Fruit fly (Drosophila melanogaster) whole organism, pupa: Measurements from ENCODE around the gene CG31161.
A peak's percentile ranks its signal among the peaks of the same experiment; 100 is the strongest.

Experiments used
- CG10348 ChIP-seq: fragments of 200-800 bp; sonication (Bioruptor generic); IDR thresholded peaks from 2 replicates; pipeline ENCODE4 v1.3.6; 2022; ENCODE audit warnings: missing biosample characterization, missing genetic modification characterization
- CG12605 ChIP-seq: fragments of 200-800 bp; sonication (Bioruptor generic); IDR thresholded peaks from 2 replicates; pipeline ENCODE4 v1.3.6; 2022; ENCODE audit warnings: missing biosample characterization, missing genetic modification characterization
- CG13204 ChIP-seq: fragments of 200-800 bp; sonication (Bioruptor generic); optimal IDR thresholded peaks from 2 replicates; lab custom pipeline; 2018; ENCODE audit warnings: missing biosample characterization, mild to moderate bottlenecking, missing genetic modification characterization, moderate library complexity
- CG14655 ChIP-seq: fragments of 200-800 bp; sonication (Bioruptor generic); optimal IDR thresholded peaks from 3 replicates; lab custom pipeline; 2017; ENCODE audit warnings: mild to moderate bottlenecking, missing biosample characterization, missing genetic modification reagents, missing genetic modification characterization
- CG15710 ChIP-seq: fragments of 200-800 bp; sonication (Bioruptor generic); optimal IDR thresholded peaks from 2 replicates; lab custom pipeline; 2018; ENCODE audit warnings: missing biosample characterization, mild to moderate bottlenecking, missing genetic modification characterization, moderate library complexity
- CG17806 ChIP-seq: fragments of 200-800 bp; sonication (Bioruptor generic); optimal IDR thresholded peaks from 2 replicates; lab custom pipeline; 2018; ENCODE audit warnings: missing biosample characterization, mild to moderate bottlenecking, missing genetic modification characterization, moderate library complexity
- CG32121 ChIP-seq: fragments of 200-800 bp; sonication (Bioruptor generic); IDR thresholded peaks from 2 replicates; pipeline ENCODE4 v1.3.6; 2022; ENCODE audit warnings: missing biosample characterization, missing genetic modification characterization
- CG34367 ChIP-seq: fragments of 200-800 bp; sonication (Bioruptor generic); optimal IDR thresholded peaks from 2 replicates; lab custom pipeline; 2018; ENCODE audit warnings: missing biosample characterization, mild to moderate bottlenecking, missing genetic modification characterization
- CG4496 ChIP-seq: fragments of 200-800 bp; sonication (Bioruptor generic); IDR thresholded peaks from 3 replicates; pipeline ENCODE4 v1.3.6; 2022; ENCODE audit warnings: missing biosample characterization, missing genetic modification characterization
- CG8159 ChIP-seq: fragments of 200-800 bp; sonication (Bioruptor generic); optimal IDR thresholded peaks from 3 replicates; lab custom pipeline; 2018; ENCODE audit warnings: missing biosample characterization, mild to moderate bottlenecking, missing genetic modification characterization, moderate library complexity
- CG8301 ChIP-seq: fragments of 200-800 bp; sonication (Bioruptor generic); optimal IDR thresholded peaks from 2 replicates; lab custom pipeline; 2018; ENCODE audit warnings: missing biosample characterization, mild to moderate bottlenecking, missing genetic modification characterization
- CG9948 ChIP-seq: fragments of 200-800 bp; sonication (Bioruptor generic); optimal IDR thresholded peaks from 2 replicates; lab custom pipeline; 2018; ENCODE audit warnings: missing biosample characterization, mild to moderate bottlenecking, missing genetic modification characterization, moderate library complexity
- D1 ChIP-seq: fragments of 200-800 bp; sonication (Bioruptor generic); optimal IDR thresholded peaks from 2 replicates; lab custom pipeline; 2018; ENCODE audit warnings: missing biosample characterization, mild to moderate bottlenecking, missing genetic modification characterization, moderate library complexity
- EcR ChIP-seq: fragments of 200-800 bp; sonication (Bioruptor generic); optimal IDR thresholded peaks from 3 replicates; lab custom pipeline; 2019; ENCODE audit warnings: missing biosample characterization, missing genetic modification characterization, mild to moderate bottlenecking, moderate library complexity, missing genetic modification reagents
- Ets98B ChIP-seq: fragments of 200-800 bp; sonication (Bioruptor generic); IDR thresholded peaks from 2 replicates; pipeline ENCODE4 v1.3.6; 2022; ENCODE audit warnings: missing biosample characterization, missing genetic modification characterization
- Pif1A ChIP-seq: fragments of 200-800 bp; sonication (Bioruptor generic); optimal IDR thresholded peaks from 3 replicates; lab custom pipeline; 2016; ENCODE audit warnings: missing biosample characterization, missing genetic modification characterization
- Pif1B ChIP-seq: fragments of 200-800 bp; sonication (Bioruptor generic); optimal IDR thresholded peaks from 3 replicates; lab custom pipeline; 2016; ENCODE audit warnings: missing biosample characterization, missing genetic modification characterization
- Snoo ChIP-seq: fragments of 200-800 bp; sonication (Bioruptor generic); optimal IDR thresholded peaks from 3 replicates; lab custom pipeline; 2017; ENCODE audit warnings: missing biosample characterization, mild to moderate bottlenecking, missing genetic modification characterization, inconsistent platforms
- fd96Ca ChIP-seq: fragments of 200-800 bp; sonication (Bioruptor generic); IDR thresholded peaks from 3 replicates; pipeline ENCODE4 v1.3.6; 2022; ENCODE audit warnings: missing biosample characterization, missing genetic modification characterization
- gl ChIP-seq: fragments of 200-800 bp; sonication (Bioruptor generic); optimal IDR thresholded peaks from 2 replicates; lab custom pipeline; 2018; ENCODE audit warnings: missing biosample characterization, mild to moderate bottlenecking, missing genetic modification characterization
- rn ChIP-seq: fragments of 200-800 bp; sonication (Bioruptor generic); IDR thresholded peaks from 2 replicates; pipeline ENCODE4 v1.3.6; 2022; ENCODE audit warnings: missing biosample characterization, missing genetic modification characterization

The CG31161 gene

DNA sequence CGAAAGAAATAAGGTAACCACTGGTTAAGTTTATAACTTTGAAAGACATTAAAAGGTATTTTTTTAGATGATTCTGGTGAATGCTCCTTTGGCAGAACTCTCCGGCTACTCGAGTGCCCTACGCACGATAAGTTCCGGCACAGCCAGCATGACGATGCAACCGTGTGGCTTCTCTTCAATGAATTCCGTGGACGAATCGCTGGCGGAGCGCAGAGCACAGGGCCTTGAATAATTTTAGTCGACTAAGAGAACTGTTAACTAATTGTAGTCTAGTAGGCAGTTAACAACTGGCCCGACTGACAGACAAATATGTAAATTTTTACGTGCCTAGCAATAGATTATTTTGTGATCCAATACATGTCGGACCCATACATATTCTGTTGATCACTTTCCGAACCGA lies at the start of gene CG31161:
Gene CG31161, plus strand, starts transcription at position 301 of the 400 bp plus-strand sequence.
- TF ChIP-seq CG10348 (GFP tag; lab: Robert Waterston, UW) = no peak
- no peak for TF ChIP-seq Pif1B
- TF ChIP-seq CG4496 (GFP tag; lab: Robert Waterston, UW) = no peak
- no peak for TF ChIP-seq CG8159 (tag; lab: Kevin White, UChicago)
- no peak for TF ChIP-seq CG15710
- no peak for TF ChIP-seq rn (GFP tag; lab: Robert Waterston, UW)
- TF ChIP-seq D1 = no peak
- no peak for TF ChIP-seq fd96Ca (GFP tag; lab: Robert Waterston, UW)
- no peak for TF ChIP-seq Snoo (tag; lab: Kevin White, UChicago)
- TF ChIP-seq Pif1A (GFP tag; lab: Kevin White, UChicago) = no peak
- no peak for TF ChIP-seq CG8301 (tag; lab: Kevin White, UChicago)
- no peak for TF ChIP-seq CG14655 (GFP tag; lab: Kevin White, UChicago)
- TF ChIP-seq CG12605 (GFP tag; lab: Robert Waterston, UW) = no peak
- no peak for TF ChIP-seq EcR (GFP tag; lab: Kevin White, UChicago)
- TF ChIP-seq gl (tag; lab: Kevin White, UChicago) = no peak
- no peak for TF ChIP-seq CG13204 (GFP tag; lab: Kevin White, UChicago)
- TF ChIP-seq CG9948 (tag; lab: Kevin White, UChicago) = no peak
- no peak for TF ChIP-seq CG34367 (tag; lab: Kevin White, UChicago)
- TF ChIP-seq CG17806 (tag; lab: Kevin White, UChicago) = no peak

DNA sequence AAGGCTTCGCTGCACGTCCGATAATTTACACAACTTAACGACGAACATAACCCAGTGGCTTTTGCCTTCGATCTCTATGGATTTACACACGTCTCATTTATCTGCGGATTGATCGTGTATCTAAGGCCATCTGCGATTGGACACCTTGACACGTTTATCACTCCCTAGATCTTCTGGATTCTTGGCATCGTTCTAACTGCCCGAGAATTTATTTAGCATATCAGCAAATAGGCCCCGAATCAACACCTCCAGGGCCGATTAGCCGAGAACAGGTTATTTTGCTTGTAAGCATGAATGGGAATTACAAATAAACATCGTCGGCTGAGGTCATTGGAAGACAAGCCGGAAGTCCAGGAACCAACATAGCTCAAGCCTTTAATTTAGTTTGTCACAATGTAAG lies 47.8 kb upstream of the CG31161 start:
- no peak for TF ChIP-seq gl (tag; lab: Kevin White, UChicago)

DNA sequence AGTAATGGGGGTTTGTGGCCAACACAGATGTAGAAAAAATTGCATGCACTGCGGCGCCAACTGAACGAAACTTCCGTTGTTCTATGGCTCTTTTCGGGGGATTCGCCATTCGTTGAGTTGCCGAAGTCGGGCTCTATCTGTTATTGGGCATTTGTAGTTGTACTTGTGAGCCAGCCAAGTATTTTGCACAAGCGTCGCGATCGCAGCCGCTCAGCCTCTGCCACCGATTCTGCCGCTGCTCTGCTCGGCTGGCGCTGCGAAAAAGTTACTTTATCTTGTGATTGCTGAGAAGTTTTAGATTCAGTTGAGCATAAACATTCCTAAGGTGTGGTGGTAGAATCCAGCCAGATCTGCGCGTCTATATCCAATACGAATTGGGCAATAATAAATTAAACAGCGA lies 46.4 kb upstream of the CG31161 start, which contains the start of gene CG33110:
Gene CG33110, plus strand, starts transcription at position 301 of the 400 bp plus-strand sequence.
- TF ChIP-seq gl (tag; lab: Kevin White, UChicago) = no peak
- peak; percentile 34; the same call in 1 of the 3 replicates for TF ChIP-seq CG4496 (GFP tag; lab: Robert Waterston, UW)

DNA sequence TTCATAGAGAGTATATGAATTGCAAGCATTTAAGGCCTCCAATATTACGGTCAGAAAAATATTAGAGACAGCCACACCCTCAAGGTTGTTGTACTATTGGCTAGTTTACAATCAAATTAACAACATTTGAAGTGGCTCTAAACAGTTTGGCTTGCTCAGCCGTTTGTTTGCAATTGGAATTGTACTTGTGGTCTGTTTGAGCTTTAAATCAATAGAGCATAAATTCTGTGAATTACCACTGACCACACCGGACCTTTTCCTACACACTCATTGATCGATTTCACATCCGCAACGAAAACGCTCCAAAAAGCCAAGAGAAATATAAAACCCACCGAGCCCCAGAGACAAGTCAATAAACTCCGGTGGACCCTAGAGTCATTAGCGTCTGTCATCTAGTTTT lies 42.7 kb upstream of the CG31161 start:
- TF ChIP-seq CG8301 (tag; lab: Kevin White, UChicago) (no peak), CG34367 (tag; lab: Kevin White, UChicago) (no peak), Pif1B (no peak), Pif1A (GFP tag; lab: Kevin White, UChicago) (no peak), fd96Ca (GFP tag; lab: Robert Waterston, UW) (no peak), CG12605 (GFP tag; lab: Robert Waterston, UW) (no peak), D1 (no peak), CG17806 (tag; lab: Kevin White, UChicago) (no peak), CG32121 (GFP tag; lab: Robert Waterston, UW) (no peak)

DNA sequence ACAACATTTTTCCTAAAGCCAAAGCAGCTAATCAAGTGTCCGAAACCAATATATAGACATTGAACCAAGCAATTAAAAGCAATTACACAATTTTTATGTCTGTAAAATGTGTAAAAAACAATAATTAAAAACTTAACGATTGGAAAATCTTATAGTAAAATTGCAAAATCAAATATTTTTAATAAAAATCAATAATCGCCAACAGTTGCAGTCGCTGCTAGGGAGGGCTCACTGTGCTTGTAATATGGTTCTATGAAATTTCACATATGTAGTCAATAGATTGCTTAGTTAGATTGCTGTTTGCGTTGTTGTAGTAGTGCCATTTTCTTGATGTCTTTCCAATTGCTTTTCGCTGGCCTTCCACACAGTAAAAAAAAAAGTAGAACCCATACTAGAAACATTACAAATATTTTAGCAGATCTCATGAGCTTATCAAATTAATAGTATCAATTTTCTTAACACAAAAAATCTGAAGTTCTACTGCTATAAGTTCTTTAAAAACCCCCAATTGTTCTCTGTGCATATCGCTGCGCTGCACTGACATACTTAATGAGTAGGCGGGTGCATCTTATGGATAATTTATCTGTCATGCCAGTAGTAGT lies 40.1 kb upstream of the CG31161 start:
- TF ChIP-seq D1 = no peak
- TF ChIP-seq Pif1B = peak; percentile 1
- TF ChIP-seq CG4496 (GFP tag; lab: Robert Waterston, UW) = peak; percentile 84
- TF ChIP-seq Pif1A (GFP tag; lab: Kevin White, UChicago) = no peak
- no peak for TF ChIP-seq rn (GFP tag; lab: Robert Waterston, UW)
- peak; percentile 64; the same call in 2 of the 3 replicates for TF ChIP-seq fd96Ca (GFP tag; lab: Robert Waterston, UW)
- peak; percentile 77 for TF ChIP-seq CG14655 (GFP tag; lab: Kevin White, UChicago)
- TF ChIP-seq EcR (GFP tag; lab: Kevin White, UChicago) = no peak
- peak; percentile 37; the same call in 1 of the 2 replicates for TF ChIP-seq CG12605 (GFP tag; lab: Robert Waterston, UW)
- TF ChIP-seq CG17806 (tag; lab: Kevin White, UChicago) = no peak
- TF ChIP-seq Ets98B (GFP tag; lab: Robert Waterston, UW) = peak; percentile 54
- TF ChIP-seq CG32121 (GFP tag; lab: Robert Waterston, UW) = peak; percentile 55; the same call in 1 of the 2 replicates
- TF ChIP-seq CG13204 (GFP tag; lab: Kevin White, UChicago) = no peak
- peak; percentile 65 for TF ChIP-seq CG8301 (tag; lab: Kevin White, UChicago)
- TF ChIP-seq CG8159 (tag; lab: Kevin White, UChicago) = no peak
- no peak for TF ChIP-seq CG9948 (tag; lab: Kevin White, UChicago)

DNA sequence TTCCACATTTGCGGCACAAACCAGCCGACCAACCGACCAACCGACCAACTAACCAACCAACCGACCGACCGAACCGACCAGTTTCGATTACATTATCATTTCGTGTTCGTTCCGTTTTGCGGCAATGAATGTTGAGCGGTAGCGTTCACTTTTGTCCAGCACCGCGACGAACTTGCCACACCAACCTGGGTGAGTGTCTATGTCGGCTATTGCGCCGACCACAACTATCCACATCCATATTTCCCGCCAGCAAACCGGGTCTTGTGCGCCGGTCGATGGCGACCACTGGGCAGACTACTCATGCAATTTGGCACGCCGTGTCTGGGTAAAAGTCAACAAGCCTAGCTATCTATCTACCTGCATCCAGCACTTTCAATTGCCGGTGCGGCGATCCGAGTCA lies 39.3 kb upstream of the CG31161 start:
- peak; percentile 27; the same call in 1 of the 3 replicates for TF ChIP-seq fd96Ca (GFP tag; lab: Robert Waterston, UW)
- no peak for TF ChIP-seq CG34367 (tag; lab: Kevin White, UChicago)

DNA sequence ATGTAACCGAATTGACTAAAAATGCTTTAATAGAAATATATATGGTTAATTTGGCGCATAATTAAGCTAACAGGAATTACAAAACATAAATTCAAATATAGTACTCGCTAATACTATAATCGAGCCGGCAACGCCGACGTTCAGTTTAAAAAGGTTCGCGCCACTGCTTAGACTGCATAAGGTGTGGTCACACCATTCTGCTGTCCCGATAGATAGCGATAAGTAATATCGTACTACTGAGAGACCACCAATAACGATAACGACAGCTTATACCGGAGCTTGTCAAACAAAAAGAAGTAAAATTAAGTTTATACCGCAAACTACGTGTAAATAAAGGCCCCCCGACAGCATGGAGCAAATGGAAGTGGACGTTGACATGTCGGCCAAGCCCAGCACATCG lies 35.8 kb upstream of the CG31161 start, which contains the start of gene CSN6:
Gene CSN6, plus strand, starts transcription at position 228 of the 400 bp plus-strand sequence.
- no peak for TF ChIP-seq CG15710
- TF ChIP-seq CG10348 (GFP tag; lab: Robert Waterston, UW) = no peak
- TF ChIP-seq CG13204 (GFP tag; lab: Kevin White, UChicago) = no peak
- TF ChIP-seq rn (GFP tag; lab: Robert Waterston, UW) = no peak
- TF ChIP-seq Ets98B (GFP tag; lab: Robert Waterston, UW) = no peak
- TF ChIP-seq gl (tag; lab: Kevin White, UChicago) = no peak
- no peak for TF ChIP-seq Snoo (tag; lab: Kevin White, UChicago)
- no peak for TF ChIP-seq D1
- no peak for TF ChIP-seq CG12605 (GFP tag; lab: Robert Waterston, UW)
- no peak for TF ChIP-seq fd96Ca (GFP tag; lab: Robert Waterston, UW)
- no peak for TF ChIP-seq CG4496 (GFP tag; lab: Robert Waterston, UW)
- TF ChIP-seq CG9948 (tag; lab: Kevin White, UChicago) = no peak
- no peak for TF ChIP-seq Pif1B
- TF ChIP-seq CG8301 (tag; lab: Kevin White, UChicago) = no peak
- TF ChIP-seq Pif1A (GFP tag; lab: Kevin White, UChicago) = no peak
- TF ChIP-seq EcR (GFP tag; lab: Kevin White, UChicago) = no peak
- TF ChIP-seq CG8159 (tag; lab: Kevin White, UChicago) = no peak
